Fruit fly (Drosophila melanogaster) whole organism, embryonic: ENCODE results near the gene Ero1L.
A peak's percentile ranks its signal among the peaks of the same experiment; 100 is the strongest.

Experiments
- CG1024 ChIP-seq: fragments of 200-800 bp; sonication (Bioruptor generic); IDR thresholded peaks from 2 replicates; pipeline ENCODE4 v1.3.6; 2022; ENCODE audit warnings: missing biosample characterization, missing genetic modification characterization
- CG10321 ChIP-seq: fragments of 200-800 bp; sonication (Bioruptor generic); IDR thresholded peaks from 2 replicates; pipeline ENCODE4 v1.3.6; 2022; ENCODE audit warnings: missing biosample characterization, missing genetic modification characterization
- CG10654 ChIP-seq: fragments of 200-800 bp; sonication (Bioruptor generic); optimal IDR thresholded peaks from 2 replicates; lab custom pipeline; 2016; ENCODE audit warnings: missing biosample characterization, missing genetic modification characterization
- CG11093 ChIP-seq: fragments of 200-800 bp; sonication (Bioruptor generic); IDR thresholded peaks from 3 replicates; pipeline ENCODE4 v1.3.6; 2022; ENCODE audit warnings: missing biosample characterization, missing genetic modification characterization
- CG11247 ChIP-seq: fragments of 200-800 bp; sonication (Bioruptor generic); IDR thresholded peaks from 2 replicates; pipeline ENCODE4 v1.3.6; 2022; ENCODE audit warnings: missing biosample characterization, missing genetic modification characterization
- CG13123 ChIP-seq: fragments of 200-800 bp; sonication (Bioruptor generic); optimal IDR thresholded peaks from 2 replicates; lab custom pipeline; 2016; ENCODE audit warnings: missing biosample characterization, missing genetic modification characterization
- CG13624 ChIP-seq: fragments of 200-800 bp; sonication (Bioruptor generic); optimal IDR thresholded peaks from 2 replicates; lab custom pipeline; 2016; ENCODE audit warnings: missing biosample characterization, missing genetic modification characterization
- CG14667 ChIP-seq: fragments of 200-800 bp; sonication (Bioruptor generic); IDR thresholded peaks from 2 replicates; pipeline ENCODE4 v1.3.6; 2022; ENCODE audit warnings: missing biosample characterization, missing genetic modification characterization
- CG2129 ChIP-seq: fragments of 200-800 bp; sonication (Bioruptor generic); IDR thresholded peaks from 2 replicates; pipeline ENCODE4 v1.3.6; 2022; ENCODE audit warnings: missing biosample characterization, missing genetic modification characterization; ENCODE audit not compliant: partially characterized antibody
- CG2678 ChIP-seq: fragments of 200-800 bp; sonication (Bioruptor generic); optimal IDR thresholded peaks from 3 replicates; lab custom pipeline; 2019; ENCODE audit warnings: missing biosample characterization, mild to moderate bottlenecking, missing genetic modification characterization, moderate library complexity
- CG32532 ChIP-seq: fragments of 200-800 bp; sonication (Bioruptor generic); IDR thresholded peaks from 2 replicates; pipeline ENCODE4 v1.3.6; 2022; ENCODE audit warnings: missing biosample characterization, missing genetic modification characterization
- CG34376 ChIP-seq: fragments of 200-800 bp; sonication (Bioruptor generic); optimal IDR thresholded peaks from 2 replicates; lab custom pipeline; 2018; ENCODE audit warnings: missing biosample characterization, mild to moderate bottlenecking, missing genetic modification characterization
- CG3847 ChIP-seq: fragments of 200-800 bp; sonication (Bioruptor generic); IDR thresholded peaks from 2 replicates; pipeline ENCODE4 v1.3.6; 2022; ENCODE audit warnings: missing biosample characterization, missing genetic modification characterization
- CG4707 ChIP-seq: fragments of 200-800 bp; sonication (Bioruptor generic); optimal IDR thresholded peaks from 2 replicates; lab custom pipeline; 2018; ENCODE audit warnings: missing biosample characterization, mild to moderate bottlenecking, missing genetic modification characterization, moderate library complexity
- CG4730 ChIP-seq: fragments of 200-800 bp; sonication (Bioruptor generic); IDR thresholded peaks from 2 replicates; pipeline ENCODE4 v1.3.6; 2022; ENCODE audit warnings: missing biosample characterization, missing genetic modification characterization
- CG6254 ChIP-seq: fragments of 200-800 bp; sonication (Bioruptor generic); optimal IDR thresholded peaks from 3 replicates; lab custom pipeline; 2017; ENCODE audit warnings: mild to moderate bottlenecking, missing biosample characterization, missing genetic modification reagents, missing genetic modification characterization
- CG8290 ChIP-seq, 3 experiments: fragments of 200-800 bp; sonication (Bioruptor generic); optimal IDR thresholded peaks; 2 replicates each; lab custom pipeline; 2016 to 2019; ENCODE audit warnings: missing biosample characterization in 3 of 3, missing genetic modification characterization in 3 of 3, mild to moderate bottlenecking in 2 of 3, moderate library complexity in 1 of 3
- CG8478 ChIP-seq: fragments of >200 bp; optimal IDR thresholded peaks from 2 replicates; lab custom pipeline; 2018
- CG9727 ChIP-seq: fragments of 200-800 bp; sonication (Bioruptor generic); optimal IDR thresholded peaks from 3 replicates; lab custom pipeline; 2017; ENCODE audit warnings: missing biosample characterization, mild to moderate bottlenecking, missing genetic modification characterization
- CG9797 ChIP-seq: fragments of 200-800 bp; sonication (Bioruptor generic); optimal IDR thresholded peaks from 3 replicates; lab custom pipeline; 2018; ENCODE audit warnings: missing biosample characterization, mild to moderate bottlenecking, missing genetic modification characterization
- CHES-1-like ChIP-seq: fragments of 200-800 bp; sonication (Bioruptor generic); optimal IDR thresholded peaks from 2 replicates; lab custom pipeline; 2016; ENCODE audit warnings: missing biosample characterization, missing genetic modification characterization
- E2f2 ChIP-seq: fragments of 200-800 bp; sonication (Bioruptor generic); IDR thresholded peaks from 2 replicates; pipeline ENCODE4 v1.3.6; 2022; ENCODE audit warnings: missing biosample characterization, missing genetic modification characterization
- HHEX ChIP-seq: fragments of 200-800 bp; sonication (Bioruptor generic); optimal IDR thresholded peaks from 3 replicates; lab custom pipeline; 2017; ENCODE audit warnings: missing biosample characterization, mild to moderate bottlenecking, missing genetic modification characterization, missing genetic modification reagents
- Kr ChIP-seq: fragments of 200-800 bp; sonication (Bioruptor generic); optimal IDR thresholded peaks from 2 replicates; lab custom pipeline; 2017; ENCODE audit warnings: missing biosample characterization, mild to moderate bottlenecking, missing genetic modification characterization
- Mad ChIP-seq: fragments of 200-800 bp; sonication (Bioruptor generic); optimal IDR thresholded peaks from 2 replicates; lab custom pipeline; 2016; ENCODE audit warnings: missing biosample characterization, missing genetic modification characterization
- Med ChIP-seq: fragments of 200-800 bp; sonication (Bioruptor generic); peaks from one replicate; lab custom pipeline; 2016; ENCODE audit warnings: missing biosample characterization, missing genetic modification characterization, mild to moderate bottlenecking, inconsistent platforms, moderate library complexity
- Pdp1 ChIP-seq, 2 experiments: fragments of 200-800 bp; sonication (Bioruptor generic); optimal IDR thresholded peaks; 3 replicates each; lab custom pipeline; 2016; ENCODE audit warnings: missing biosample characterization in 2 of 2, missing genetic modification characterization in 2 of 2, mild to moderate bottlenecking in 1 of 2, moderate library complexity in 1 of 2
- Ptx1 ChIP-seq: fragments of 200-800 bp; sonication (Bioruptor generic); IDR thresholded peaks from 2 replicates; pipeline ENCODE4 v1.3.6; 2022; ENCODE audit warnings: missing biosample characterization, missing genetic modification characterization
- Side ChIP-seq: fragments of 200-800 bp; sonication (Bioruptor generic); optimal IDR thresholded peaks from 2 replicates; lab custom pipeline; 2016; ENCODE audit warnings: missing biosample characterization, missing genetic modification characterization
- Six4 ChIP-seq: fragments of 200-800 bp; sonication (Bioruptor generic); optimal IDR thresholded peaks from 2 replicates; lab custom pipeline; 2016; ENCODE audit warnings: missing biosample characterization, missing genetic modification characterization
- Spps ChIP-seq: fragments of 200-800 bp; sonication (Bioruptor generic); optimal IDR thresholded peaks from 2 replicates; lab custom pipeline; 2018; ENCODE audit warnings: missing biosample characterization, mild to moderate bottlenecking, missing genetic modification characterization
- ato ChIP-seq: fragments of 200-800 bp; sonication (Bioruptor generic); IDR thresholded peaks from 2 replicates; pipeline ENCODE4 v1.3.6; 2022; ENCODE audit warnings: missing biosample characterization, missing genetic modification characterization; ENCODE audit not compliant: partially characterized antibody
- disco-r ChIP-seq: fragments of 200-800 bp; sonication (Bioruptor generic); optimal IDR thresholded peaks from 2 replicates; lab custom pipeline; 2016; ENCODE audit warnings: missing biosample characterization, missing genetic modification characterization
- ems ChIP-seq: fragments of 200-800 bp; sonication (Bioruptor generic); optimal IDR thresholded peaks from 3 replicates; lab custom pipeline; 2016; ENCODE audit warnings: missing biosample characterization, missing genetic modification characterization
- fd3F ChIP-seq: fragments of 200-800 bp; sonication (Bioruptor generic); optimal IDR thresholded peaks from 2 replicates; lab custom pipeline; 2018; ENCODE audit warnings: missing biosample characterization, mild to moderate bottlenecking, missing genetic modification characterization, moderate library complexity
- ftz-f1 ChIP-seq: fragments of 200-800 bp; sonication (Bioruptor generic); optimal IDR thresholded peaks from 2 replicates; lab custom pipeline; 2016; ENCODE audit warnings: missing biosample characterization, missing genetic modification characterization
- grn ChIP-seq: fragments of 200-800 bp; sonication (Bioruptor generic); optimal IDR thresholded peaks from 3 replicates; lab custom pipeline; 2017; ENCODE audit warnings: missing biosample characterization, missing genetic modification characterization
- lov ChIP-seq, 2 experiments: fragments of 200-800 bp in 1 of 2; fragments of >200 bp in 1 of 2; sonication (Bioruptor generic) in 1 of 2; IDR thresholded peaks in 1 of 2; optimal IDR thresholded peaks in 1 of 2; 2 replicates in 1 of 2; 3 replicates in 1 of 2; pipeline versions ENCODE4 v1.3.6 to Lab custom; 2017 to 2022; ENCODE audit warnings: missing biosample characterization in 1 of 2, missing genetic modification characterization in 1 of 2
- maf-S ChIP-seq: fragments of 200-800 bp; sonication (Bioruptor generic); optimal IDR thresholded peaks from 2 replicates; lab custom pipeline; 2016; ENCODE audit warnings: missing biosample characterization, missing genetic modification characterization
- mirr ChIP-seq: fragments of 200-800 bp; sonication (Bioruptor generic); optimal IDR thresholded peaks from 3 replicates; lab custom pipeline; 2018; ENCODE audit warnings: missing biosample characterization, mild to moderate bottlenecking, missing genetic modification characterization
- nau ChIP-seq: fragments of 200-800 bp; sonication (Bioruptor generic); optimal IDR thresholded peaks from 3 replicates; lab custom pipeline; 2017; ENCODE audit warnings: missing biosample characterization, mild to moderate bottlenecking, missing genetic modification characterization, missing genetic modification reagents
- row ChIP-seq: fragments of 200-800 bp; sonication (Bioruptor generic); IDR thresholded peaks from 3 replicates; pipeline ENCODE4 v1.3.6; 2022; ENCODE audit warnings: missing biosample characterization, missing genetic modification characterization
- salm ChIP-seq: fragments of 200-800 bp; sonication (Bioruptor generic); optimal IDR thresholded peaks from 2 replicates; lab custom pipeline; 2018; ENCODE audit warnings: missing biosample characterization, mild to moderate bottlenecking, missing genetic modification characterization
- sc ChIP-seq, 3 experiments: fragments of >200 bp in 2 of 3; fragments of 200-800 bp in 1 of 3; sonication (Bioruptor generic) in 1 of 3; optimal IDR thresholded peaks; 2 replicates in 2 of 3; 3 replicates in 1 of 3; lab custom pipeline; 2017; ENCODE audit warnings: mild to moderate bottlenecking in 1 of 3, missing biosample characterization in 1 of 3, missing genetic modification characterization in 1 of 3, missing genetic modification reagents in 1 of 3
- scrt ChIP-seq: fragments of 200-800 bp; sonication (Bioruptor generic); optimal IDR thresholded peaks from 2 replicates; lab custom pipeline; 2018; ENCODE audit warnings: missing biosample characterization, mild to moderate bottlenecking, missing genetic modification characterization, moderate library complexity
- sens ChIP-seq: fragments of 200-800 bp; sonication (Bioruptor generic); peaks from one replicate; lab custom pipeline; 2016; ENCODE audit warnings: missing biosample characterization, missing genetic modification characterization
- sug ChIP-seq: fragments of 200-800 bp; optimal IDR thresholded peaks from 2 replicates; lab custom pipeline; 2019; ENCODE audit warnings: missing biosample characterization, mild to moderate bottlenecking, missing genetic modification characterization, moderate library complexity
- tll ChIP-seq, 2 experiments: fragments of 200-800 bp in 1 of 2; fragments of >200 bp in 1 of 2; sonication (Bioruptor generic) in 1 of 2; optimal IDR thresholded peaks; 2 replicates each; lab custom pipeline; 2017 to 2019; ENCODE audit warnings: missing biosample characterization in 2 of 2, missing genetic modification characterization in 2 of 2, mild to moderate bottlenecking in 1 of 2, moderate library complexity in 1 of 2
- wek ChIP-seq: fragments of 200-800 bp; sonication (Bioruptor generic); optimal IDR thresholded peaks from 3 replicates; lab custom pipeline; 2018; ENCODE audit warnings: missing biosample characterization, mild to moderate bottlenecking, missing genetic modification characterization, moderate library complexity

The Ero1L gene

DNA sequence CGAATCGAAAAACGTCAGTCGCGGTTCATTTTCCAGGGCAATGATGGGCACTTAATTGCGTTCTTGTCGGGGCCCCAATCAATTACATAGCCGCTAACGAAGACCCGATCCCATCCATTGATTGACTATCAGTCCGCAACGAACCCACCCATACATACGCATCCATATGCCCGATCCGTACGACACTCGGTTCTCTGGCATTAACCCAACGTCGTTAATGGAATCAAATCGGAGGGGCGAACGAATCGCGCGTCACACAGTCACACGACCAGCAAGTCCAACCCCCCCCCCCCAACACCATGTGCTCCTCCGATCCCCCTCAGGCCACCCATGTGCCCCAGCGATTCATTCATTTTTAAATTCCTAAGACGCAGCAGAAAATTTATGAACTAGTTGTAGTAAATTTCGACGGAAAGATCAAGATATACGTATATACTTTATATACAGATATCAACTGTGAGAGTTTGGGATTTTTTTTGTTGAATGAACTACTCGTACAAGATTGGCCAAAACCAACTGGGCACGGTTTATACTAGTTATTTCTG, 51.1 kb downstream of the Ero1L start (continued):
- TF ChIP-seq ato (GFP tag; lab: Robert Waterston, UW) (no peak), CG10321 (GFP tag; lab: Robert Waterston, UW) (0 out of 2 replicates have a peak, but pooled peaks have one; percentile 11), CG4730 (GFP tag; lab: Robert Waterston, UW) (no peak), row (peak; percentile 10; the same call in 1 of the 3 replicates), CG8478 (lab: Kevin White, UChicago) (no peak), ems (no peak), Side (GFP tag; lab: Kevin White, UChicago) (no peak), CG3847 (GFP tag; lab: Robert Waterston, UW) (no peak), tll (GFP tag; optimal IDR thresholded peaks at IDR 0.05; lab: Kevin White, UChicago) (no peak), sug (tag; lab: Kevin White, UChicago) (peak; percentile 95), HHEX (peak; percentile 4), E2f2 (GFP tag; lab: Robert Waterston, UW) (0 out of 2 replicates have a peak, but pooled peaks have one; percentile 15), Kr (GFP tag; lab: Kevin White, UChicago) (no peak)

DNA sequence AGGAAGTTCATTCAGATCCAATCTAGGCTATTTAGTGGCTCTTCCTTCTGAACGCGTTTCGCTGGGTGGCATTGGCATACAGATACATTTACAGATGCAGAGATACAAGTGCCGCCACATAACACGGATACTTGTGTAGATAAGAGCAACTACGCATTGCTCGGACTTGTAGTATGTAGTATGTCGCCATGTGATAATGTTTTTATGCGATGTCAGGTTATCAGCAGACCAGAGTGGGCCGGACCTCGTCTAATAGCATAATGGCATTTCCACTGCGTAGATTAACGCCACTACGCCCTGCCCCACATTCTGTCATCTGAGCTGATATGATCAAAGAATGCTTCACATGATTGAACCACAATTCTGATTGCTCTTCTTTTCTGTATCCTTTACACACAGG, 51.6 kb downstream of the Ero1L start:
- TF ChIP-seq CG8290 (GFP tag; optimal IDR thresholded peaks at IDR 0.05; lab: Kevin White, UChicago) (no peak), CG8290 (tag; optimal IDR thresholded peaks at IDR 0.05; lab: Kevin White, UChicago) (no peak), CG34376 (GFP tag; lab: Kevin White, UChicago) (peak; percentile 2), CG11247 (GFP tag; lab: Robert Waterston, UW) (no peak), nau (no peak), CG9727 (no peak), CHES-1-like (GFP tag; lab: Kevin White, UChicago) (no peak), CG2129 (no peak), maf-S (no peak), CG10654 (no peak), CG13123 (no peak), fd3F (GFP tag; lab: Kevin White, UChicago) (no peak), scrt (GFP tag; lab: Kevin White, UChicago) (no peak), grn (GFP tag; lab: Kevin White, UChicago) (peak; percentile 70), CG9797 (GFP tag; lab: Kevin White, UChicago) (no peak), CG1024 (GFP tag; lab: Robert Waterston, UW) (no peak), wek (GFP tag; lab: Kevin White, UChicago) (no peak), mirr (GFP tag; lab: Kevin White, UChicago) (peak; percentile 22), lov (optimal IDR thresholded peaks at IDR 0.05; lab: Kevin White, UChicago) (no peak), lov (GFP tag; IDR thresholded peaks at IDR 0.05; lab: Robert Waterston, UW) (no peak), Pdp1 (GFP tag; optimal IDR thresholded peaks at IDR 0.05; lab: Kevin White, UChicago) (peak in 1 of 2 experiments; percentile 60), ftz-f1 (GFP tag; lab: Kevin White, UChicago) (no peak), CG32532 (no peak), sens (no peak), sc (optimal IDR thresholded peaks at IDR 0.05; lab: Kevin White, UChicago) (no peak), sc (GFP tag; optimal IDR thresholded peaks at IDR 0.05; lab: Kevin White, UChicago) (no peak), CG13624 (GFP tag; lab: Kevin White, UChicago) (peak; percentile 78), CG4707 (GFP tag; lab: Kevin White, UChicago) (no peak), disco-r (GFP tag; lab: Kevin White, UChicago) (no peak), Med (GFP tag; lab: Kevin White, UChicago) (peak; percentile 75), Six4 (no peak), CG6254 (GFP tag; lab: Kevin White, UChicago) (no peak), Spps (tag; lab: Kevin White, UChicago) (no peak), Ptx1 (GFP tag; lab: Robert Waterston, UW) (no peak), CG14667 (GFP tag; lab: Robert Waterston, UW) (no peak), salm (tag; lab: Kevin White, UChicago) (no peak), Mad (GFP tag; lab: Kevin White, UChicago) (no peak), CG2678 (tag; lab: Kevin White, UChicago) (no peak), CG11093 (GFP tag; lab: Robert Waterston, UW) (no peak)
